Worm (Caenorhabditis elegans) whole organism, midembryonic: ENCODE results near the gene swt-5.

Source experiments
- cog-1 ChIP-seq: sonication (generic microtip); optimal IDR thresholded peaks from 2 replicates; lab custom pipeline; 2016; ENCODE audit warnings: missing genetic modification characterization, missing compliant biosample characterization
- flt-1 ChIP-seq: fragments of 200-800 bp; sonication (Bioruptor generic); IDR thresholded peaks from 2 replicates; pipeline ENCODE4 v1.3.6; 2022; ENCODE audit warnings: missing genetic modification characterization, missing compliant biosample characterization
- ztf-23 ChIP-seq: fragments of 200-800 bp; sonication (Bioruptor generic); IDR thresholded peaks from 2 replicates; pipeline ENCODE4 v1.3.6; 2022; ENCODE audit warnings: missing genetic modification reagents, missing genetic modification characterization, missing compliant biosample characterization

ce11 chrV:9491440-9492160, 9.6 kb upstream of the swt-5 start, which contains the start of gene K06A4.7:
- no peak for TF ChIP-seq flt-1 (GFP tag; lab: Robert Waterston, UW)
- no peak for TF ChIP-seq ztf-23
- no peak for TF ChIP-seq cog-1 (tag; lab: Kevin White, UChicago)
